Worm (Caenorhabditis elegans) whole organism, young adult: ENCODE data around the gene Y105C5A.26.

Experiments used
- B0336.3 ChIP-seq: fragments of 200-800 bp; sonication (Bioruptor generic); IDR thresholded peaks from 2 replicates; pipeline ENCODE4 v1.3.6; 2022; ENCODE audit warnings: missing genetic modification characterization, missing compliant biosample characterization
- F22D6.2 ChIP-seq: sonication (generic microtip); optimal IDR thresholded peaks from 2 replicates; lab custom pipeline; 2016; ENCODE audit warnings: mild to moderate bottlenecking, missing genetic modification characterization, missing compliant biosample characterization
- F37B4.10 ChIP-seq: fragments of 200-800 bp; sonication (Bioruptor generic); IDR thresholded peaks from 2 replicates; pipeline ENCODE4 v1.3.6; 2022; ENCODE audit warnings: missing genetic modification characterization, missing compliant biosample characterization
- K11D2.4 ChIP-seq: fragments of 200-800 bp; sonication (Bioruptor generic); IDR thresholded peaks from 2 replicates; pipeline ENCODE4 v1.3.6; 2022; ENCODE audit warnings: missing genetic modification reagents, missing genetic modification characterization, missing compliant biosample characterization
- K12H6.12 ChIP-seq: fragments of 200-800 bp; sonication (Bioruptor generic); optimal IDR thresholded peaks from 2 replicates; lab custom pipeline; 2018; ENCODE audit warnings: mild to moderate bottlenecking, missing genetic modification characterization, missing compliant biosample characterization
- Y56A3A.18 ChIP-seq: fragments of 200-800 bp; sonication (Bioruptor generic); IDR thresholded peaks from 2 replicates; pipeline ENCODE4 v1.3.6; 2022; ENCODE audit warnings: missing genetic modification reagents, missing genetic modification characterization, missing compliant biosample characterization
- ZK185.1 ChIP-seq: sonication (generic microtip); optimal IDR thresholded peaks from 2 replicates; lab custom pipeline; 2016; ENCODE audit warnings: mild to moderate bottlenecking, missing genetic modification characterization, missing compliant biosample characterization; ENCODE audit not compliant: poor library complexity, severe bottlenecking
- aptf-3 ChIP-seq: fragments of 200-800 bp; sonication (Bioruptor generic); IDR thresholded peaks from 2 replicates; pipeline ENCODE4 v1.3.6; 2022; ENCODE audit warnings: missing genetic modification characterization, missing compliant biosample characterization
- atf-7 ChIP-seq: sonication (generic microtip); optimal IDR thresholded peaks from 2 replicates; lab custom pipeline; 2017; ENCODE audit warnings: mild to moderate bottlenecking, missing genetic modification characterization, missing compliant biosample characterization
- attf-5 ChIP-seq: fragments of 200-800 bp; sonication (Bioruptor generic); optimal IDR thresholded peaks from 2 replicates; lab custom pipeline; 2018; ENCODE audit warnings: mild to moderate bottlenecking, missing genetic modification characterization, missing compliant biosample characterization
- attf-6 ChIP-seq: fragments of 200-800 bp; sonication (Bioruptor generic); IDR thresholded peaks from 2 replicates; pipeline ENCODE4 v1.3.6; 2022; ENCODE audit warnings: missing genetic modification reagents, missing genetic modification characterization, missing compliant biosample characterization
- ceh-79 ChIP-seq: sonication (generic microtip); optimal IDR thresholded peaks from 2 replicates; lab custom pipeline; 2017; ENCODE audit warnings: mild to moderate bottlenecking, missing genetic modification characterization, missing compliant biosample characterization
- die-1 ChIP-seq: sonication (generic microtip); optimal IDR thresholded peaks from 2 replicates; lab custom pipeline; 2016; ENCODE audit warnings: missing genotype, mild to moderate bottlenecking, missing genetic modification characterization, missing compliant biosample characterization
- dox-1 ChIP-seq: fragments of 200-800 bp; sonication (Bioruptor generic); IDR thresholded peaks from 2 replicates; pipeline ENCODE4 v1.3.6; 2022; ENCODE audit warnings: missing genetic modification reagents, missing genetic modification characterization, missing compliant biosample characterization
- egl-18 ChIP-seq: fragments of 200-800 bp; sonication (Bioruptor generic); IDR thresholded peaks from 2 replicates; pipeline ENCODE4 v1.3.6; 2022; ENCODE audit warnings: missing genetic modification reagents, missing genetic modification characterization, missing compliant biosample characterization
- egl-44 ChIP-seq: fragments of 200-800 bp; sonication (Bioruptor generic); IDR thresholded peaks from 2 replicates; pipeline ENCODE4 v1.3.6; 2022; ENCODE audit warnings: missing genetic modification reagents, missing genetic modification characterization, missing compliant biosample characterization
- ekl-4 ChIP-seq: fragments of 200-800 bp; sonication (Bioruptor generic); IDR thresholded peaks from 2 replicates; pipeline ENCODE4 v1.3.6; 2022; ENCODE audit warnings: missing genetic modification reagents, missing genetic modification characterization, missing compliant biosample characterization
- gei-17 ChIP-seq: fragments of 200-800 bp; sonication (Bioruptor generic); optimal IDR thresholded peaks from 2 replicates; lab custom pipeline; 2018; ENCODE audit warnings: mild to moderate bottlenecking, missing genetic modification characterization, missing compliant biosample characterization
- hmg-1.2 ChIP-seq: fragments of 200-800 bp; sonication (Bioruptor generic); IDR thresholded peaks from 2 replicates; pipeline ENCODE4 v1.3.6; 2022; ENCODE audit warnings: missing genetic modification reagents, missing genetic modification characterization, missing compliant biosample characterization
- let-526 ChIP-seq: fragments of 200-800 bp; sonication (Bioruptor generic); IDR thresholded peaks from 2 replicates; pipeline ENCODE4 v1.3.6; 2022; ENCODE audit warnings: missing genetic modification reagents, missing genetic modification characterization, missing compliant biosample characterization
- lin-26 ChIP-seq: fragments of 200-800 bp; sonication (Bioruptor generic); IDR thresholded peaks from 2 replicates; pipeline ENCODE4 v1.3.6; 2022; ENCODE audit warnings: missing genetic modification reagents, missing genetic modification characterization, missing compliant biosample characterization
- lin-35 ChIP-seq, 3 experiments: fragments of 150-350 bp in 2 of 3; sonication (generic microtip) in 1 of 3; optimal IDR thresholded peaks; 2 replicates each; lab custom pipeline; 2014 to 2018; ENCODE audit warnings: missing biosample characterization in 3 of 3, missing genetic modification characterization in 3 of 3, missing genetic modification reagents in 3 of 3
- lin-40 ChIP-seq: sonication (generic microtip); optimal IDR thresholded peaks from 2 replicates; lab custom pipeline; 2016; ENCODE audit warnings: missing genetic modification characterization, mild to moderate bottlenecking, missing compliant biosample characterization, missing genotype, missing genetic modification reagents
- lin-54 ChIP-seq: fragments of 200-800 bp; sonication (Bioruptor generic); optimal IDR thresholded peaks from 2 replicates; lab custom pipeline; 2018; ENCODE audit warnings: mild to moderate bottlenecking, missing genetic modification characterization, missing compliant biosample characterization
- lir-1 ChIP-seq: fragments of 200-800 bp; sonication (Bioruptor generic); conservative IDR thresholded peaks from 2 replicates; pipeline ENCODE4 v1.3.6; 2022; ENCODE audit warnings: missing genetic modification reagents, missing genetic modification characterization, missing compliant biosample characterization
- lsl-1 ChIP-seq: fragments of 200-800 bp; sonication (Bioruptor generic); optimal IDR thresholded peaks from 2 replicates; lab custom pipeline; 2018; ENCODE audit warnings: mild to moderate bottlenecking, missing genetic modification characterization, moderate library complexity, missing compliant biosample characterization
- madf-3 ChIP-seq: fragments of 200-800 bp; sonication (Bioruptor generic); IDR thresholded peaks from 2 replicates; pipeline ENCODE4 v1.3.6; 2022; ENCODE audit warnings: missing genetic modification reagents, missing genetic modification characterization, missing compliant biosample characterization
- mcd-1 ChIP-seq: fragments of 200-800 bp; sonication (Bioruptor generic); IDR thresholded peaks from 2 replicates; pipeline ENCODE4 v1.3.6; 2022; ENCODE audit warnings: missing genetic modification reagents, missing genetic modification characterization, missing compliant biosample characterization
- mel-28 ChIP-seq: sonication (generic microtip); optimal IDR thresholded peaks from 2 replicates; lab custom pipeline; 2016; ENCODE audit warnings: borderline replicate concordance, mild to moderate bottlenecking, missing genetic modification characterization, missing compliant biosample characterization
- nfyb-1 ChIP-seq: fragments of 200-800 bp; sonication (Bioruptor generic); IDR thresholded peaks from 2 replicates; pipeline ENCODE4 v1.3.6; 2022; ENCODE audit warnings: missing genetic modification reagents, missing genetic modification characterization, missing compliant biosample characterization
- nhr-80 ChIP-seq: sonication (generic microtip); optimal IDR thresholded peaks from 2 replicates; lab custom pipeline; 2016; ENCODE audit warnings: missing genetic modification characterization, missing compliant biosample characterization
- pbrm-1 ChIP-seq: fragments of 200-800 bp; sonication (Bioruptor generic); IDR thresholded peaks from 2 replicates; pipeline ENCODE4 v1.3.6; 2022; ENCODE audit warnings: missing genetic modification reagents, missing genetic modification characterization, missing compliant biosample characterization
- rcor-1 ChIP-seq: fragments of 200-800 bp; sonication (Bioruptor generic); IDR thresholded peaks from 2 replicates; pipeline ENCODE4 v1.3.6; 2022; ENCODE audit warnings: missing genetic modification reagents, missing genetic modification characterization, missing compliant biosample characterization
- repo-1 ChIP-seq: sonication (generic microtip); optimal IDR thresholded peaks from 2 replicates; lab custom pipeline; 2017; ENCODE audit warnings: mild to moderate bottlenecking, missing genetic modification characterization, missing compliant biosample characterization
- snpc-3.4 ChIP-seq: sonication (generic microtip); optimal IDR thresholded peaks from 2 replicates; lab custom pipeline; 2017; ENCODE audit warnings: missing genetic modification characterization, mild to moderate bottlenecking, missing compliant biosample characterization, antibody characterized with exemption, moderate library complexity, missing genotype, missing genetic modification reagents
- snpc-4 ChIP-seq, 5 experiments: fragments of 150-350 bp in 1 of 5; sonication (generic microtip) in 4 of 5; optimal IDR thresholded peaks; 2 replicates each; lab custom pipeline; 2014 to 2018; ENCODE audit warnings: missing genetic modification characterization in 5 of 5, missing biosample characterization in 3 of 5, antibody characterized with exemption in 2 of 5, mild to moderate bottlenecking in 2 of 5, missing compliant biosample characterization in 2 of 5, missing genotype in 2 of 5, moderate library complexity in 2 of 5, missing genetic modification reagents in 1 of 5
- tbp1 ChIP-seq: fragments of 200-800 bp; sonication (Bioruptor generic); optimal IDR thresholded peaks from 2 replicates; lab custom pipeline; 2018; ENCODE audit warnings: mild to moderate bottlenecking, missing genetic modification characterization, missing compliant biosample characterization
- zfh-2 ChIP-seq: fragments of 200-800 bp; sonication (Bioruptor generic); conservative IDR thresholded peaks from 2 replicates; pipeline ENCODE4 v1.3.6; 2022; ENCODE audit warnings: missing genetic modification reagents, missing genetic modification characterization, missing compliant biosample characterization
- ztf-18 ChIP-seq: sonication (generic microtip); optimal IDR thresholded peaks from 2 replicates; lab custom pipeline; 2016; ENCODE audit warnings: missing genotype, mild to moderate bottlenecking, missing genetic modification characterization, missing compliant biosample characterization
- ztf-26 ChIP-seq: sonication (generic microtip); optimal IDR thresholded peaks from 2 replicates; lab custom pipeline; 2017; ENCODE audit warnings: missing genetic modification characterization, missing compliant biosample characterization

The Y105C5A.26 gene

ce11 chrIV:15649227-15649626 is 32.1 kb downstream of the Y105C5A.26 start (continued):
- TF ChIP-seq lsl-1 (GFP tag; lab: Kevin White, UChicago): peak; percentile 6
- peak; percentile 92 for TF ChIP-seq pbrm-1 (GFP tag; lab: Robert Waterston, UW)
- peak; percentile 9 for TF ChIP-seq snpc-3.4 (tag; lab: Kevin White, UChicago)

ce11 chrIV:15648245-15648644 is 33.1 kb downstream of the Y105C5A.26 start:
- no peak for TF ChIP-seq F22D6.2 (tag; lab: Kevin White, UChicago)
- no peak for TF ChIP-seq aptf-3
- peak; percentile 76; the same call in 1 of the 2 replicates for TF ChIP-seq hmg-1.2 (GFP tag; lab: Robert Waterston, UW)
- no peak for TF ChIP-seq lir-1 (GFP tag; lab: Robert Waterston, UW)
- TF ChIP-seq pbrm-1 (GFP tag; lab: Robert Waterston, UW): no peak
- TF ChIP-seq snpc-4 (GFP tag; optimal IDR thresholded peaks at IDR 0.05; lab: Kevin White, UChicago): no peak
- TF ChIP-seq snpc-4 (tag; optimal IDR thresholded peaks at IDR 0.05; lab: Kevin White, UChicago): no peak
- TF ChIP-seq ceh-79 (tag; lab: Kevin White, UChicago): no peak
- no peak for TF ChIP-seq ztf-26 (tag; lab: Kevin White, UChicago)

- 0 out of 2 replicates have a peak, but pooled peaks have one; percentile 16 for TF ChIP-seq madf-3 (GFP tag; lab: Robert Waterston, UW)
- peak; percentile 96 for TF ChIP-seq nfyb-1
- TF ChIP-seq let-526: 0 out of 2 replicates have a peak, but pooled peaks have one; percentile 41
- TF ChIP-seq ztf-18 (tag; lab: Kevin White, UChicago): peak; percentile 75
- peak; percentile 84 for TF ChIP-seq ZK185.1 (tag; lab: Kevin White, UChicago)
- peak; percentile 100 for TF ChIP-seq pbrm-1 (GFP tag; lab: Robert Waterston, UW)
- TF ChIP-seq mel-28 (tag; lab: Kevin White, UChicago): peak; percentile 62
- peak; percentile 54 for TF ChIP-seq ztf-26 (tag; lab: Kevin White, UChicago)
- TF ChIP-seq lin-26: 0 out of 2 replicates have a peak, but pooled peaks have one; percentile 31
- peak; percentile 2 for TF ChIP-seq die-1 (tag; lab: Kevin White, UChicago)
- TF ChIP-seq lin-40 (tag; lab: Kevin White, UChicago): peak; percentile 97
- peak; percentile 56; the same call in 1 of the 2 replicates for TF ChIP-seq lir-1 (GFP tag; lab: Robert Waterston, UW)
- peak; percentile 96 for TF ChIP-seq K12H6.12
- TF ChIP-seq dox-1 (GFP tag; lab: Robert Waterston, UW): peak; percentile 85
- peak; percentile 67 for TF ChIP-seq lin-54 (GFP tag; lab: Kevin White, UChicago)
- TF ChIP-seq rcor-1 (GFP tag; lab: Robert Waterston, UW): peak; percentile 58
- TF ChIP-seq gei-17 (GFP tag; lab: Kevin White, UChicago): peak; percentile 65
- peak in 1 of 3 experiments; percentile 78 for TF ChIP-seq lin-35 (GFP tag; optimal IDR thresholded peaks at IDR 0.05; lab: Kevin White, UChicago)
- TF ChIP-seq ekl-4 (GFP tag; lab: Robert Waterston, UW): peak; percentile 84
- TF ChIP-seq snpc-4 (GFP tag; optimal IDR thresholded peaks at IDR 0.05; lab: Kevin White, UChicago): peak; percentile 13
- TF ChIP-seq snpc-4 (tag; optimal IDR thresholded peaks at IDR 0.05; lab: Kevin White, UChicago): peak in 2 of 4 experiments; percentile 81 to 83
- peak; percentile 79 for TF ChIP-seq K11D2.4
- TF ChIP-seq nhr-80: peak; percentile 9
- TF ChIP-seq atf-7 (tag; lab: Kevin White, UChicago): peak; percentile 75
- peak; percentile 80 for TF ChIP-seq mcd-1 (GFP tag; lab: Robert Waterston, UW)
- peak; percentile 99 for TF ChIP-seq attf-5 (GFP tag; lab: Kevin White, UChicago)
- TF ChIP-seq repo-1 (tag; lab: Kevin White, UChicago): peak; percentile 37
- peak; percentile 81; the same call in 1 of the 2 replicates for TF ChIP-seq egl-18
- peak; percentile 82 for TF ChIP-seq B0336.3 (GFP tag; lab: Robert Waterston, UW)
- TF ChIP-seq Y56A3A.18: peak; percentile 83; the same call in 1 of the 2 replicates
- peak; percentile 47 for TF ChIP-seq tbp1 (GFP tag; lab: Kevin White, UChicago)
- peak; percentile 71; the same call in 1 of the 2 replicates for TF ChIP-seq egl-44
- 0 out of 2 replicates have a peak, but pooled peaks have one; percentile 34 for TF ChIP-seq F37B4.10 (GFP tag; lab: Robert Waterston, UW)
- peak; percentile 41; the same call in 1 of the 2 replicates for TF ChIP-seq zfh-2 (GFP tag; lab: Robert Waterston, UW)
- TF ChIP-seq attf-6 (GFP tag; lab: Robert Waterston, UW): 0 out of 2 replicates have a peak, but pooled peaks have one; percentile 37
Observed at ce11 chrIV:15646418-15647220, 34.7 kb downstream of the Y105C5A.26 start, which contains the start of the genes Y105C5A.1268 and Y105C5A.1272. Y105C5A.1268 (minus strand) TSS chrIV:15646468. Y105C5A.1272 (plus strand) TSS chrIV:15646992.
